Worm (Caenorhabditis elegans) whole organism, L3 larva: ENCODE results near the gene irld-33.

ENCODE experiments used
- R02D3.7 ChIP-seq: fragments of 150-350 bp; optimal IDR thresholded peaks from 2 replicates; lab custom pipeline; 2014; ENCODE audit warnings: missing biosample characterization, missing genetic modification characterization
- aly-2 ChIP-seq: fragments of 150-350 bp; optimal IDR thresholded peaks from 2 replicates; lab custom pipeline; 2014; ENCODE audit warnings: missing biosample characterization, missing genetic modification characterization
- ceh-9 ChIP-seq: sonication (generic microtip); optimal IDR thresholded peaks from 2 replicates; lab custom pipeline; 2018; ENCODE audit warnings: missing biosample characterization, missing genetic modification characterization
- egl-27 ChIP-seq: sonication (generic microtip); optimal IDR thresholded peaks from 4 replicates; lab custom pipeline; 2017; ENCODE audit warnings: missing biosample characterization, missing genetic modification reagents, missing genetic modification characterization
- lin-15B ChIP-seq: fragments of 150-350 bp; optimal IDR thresholded peaks from 2 replicates; lab custom pipeline; 2014; ENCODE audit warnings: missing biosample characterization, missing genetic modification characterization
- lin-39 ChIP-seq: fragments of 150-350 bp; optimal IDR thresholded peaks from 2 replicates; lab custom pipeline; 2018; ENCODE audit warnings: missing biosample characterization, missing genetic modification reagents, missing genetic modification characterization
- nhr-12 ChIP-seq: fragments of 150-350 bp; optimal IDR thresholded peaks from 2 replicates; lab custom pipeline; 2014; ENCODE audit warnings: missing biosample characterization, missing genetic modification characterization
- nhr-237 ChIP-seq: fragments of 150-350 bp; optimal IDR thresholded peaks from 2 replicates; lab custom pipeline; 2014; ENCODE audit warnings: missing biosample characterization, missing genetic modification characterization
- nhr-77 ChIP-seq: fragments of 150-350 bp; optimal IDR thresholded peaks from 2 replicates; lab custom pipeline; 2014; ENCODE audit warnings: missing biosample characterization, missing genetic modification characterization
- pha-4 ChIP-seq: fragments of 150-350 bp; optimal IDR thresholded peaks from 2 replicates; lab custom pipeline; 2014; ENCODE audit warnings: missing biosample characterization, missing genetic modification reagents, missing genetic modification characterization
- tbx-2 ChIP-seq: sonication (generic microtip); optimal IDR thresholded peaks from 2 replicates; lab custom pipeline; 2016; ENCODE audit warnings: mild to moderate bottlenecking, missing genetic modification characterization, missing compliant biosample characterization
- zag-1 ChIP-seq: fragments of 150-350 bp; optimal IDR thresholded peaks from 2 replicates; lab custom pipeline; 2014; ENCODE audit warnings: missing biosample characterization, missing genetic modification characterization
- ztf-11 ChIP-seq: fragments of 150-350 bp; optimal IDR thresholded peaks from 2 replicates; lab custom pipeline; 2014; ENCODE audit warnings: missing biosample characterization, missing genetic modification characterization

ce11 chrII:1756072-1756471 is 17.2 kb downstream of the irld-33 start, which contains the start of gene F36H5.17:
- TF ChIP-seq nhr-12 (tag; lab: Kevin White, UChicago) (no peak), egl-27 (tag; lab: Kevin White, UChicago) (no peak), aly-2 (tag; lab: Kevin White, UChicago) (no peak), zag-1 (tag; lab: Kevin White, UChicago) (no peak), lin-39 (tag; lab: Kevin White, UChicago) (no peak), nhr-237 (tag; lab: Kevin White, UChicago) (no peak), ztf-11 (tag; lab: Kevin White, UChicago) (no peak), R02D3.7 (tag; lab: Kevin White, UChicago) (no peak), tbx-2 (no peak), nhr-77 (tag; lab: Kevin White, UChicago) (no peak), ceh-9 (tag; lab: Kevin White, UChicago) (no peak), lin-15B (tag; lab: Kevin White, UChicago) (no peak), pha-4 (no peak)
